Worm (Caenorhabditis elegans) whole organism, mixed stage, embryonic: ENCODE data around the gene fmo-5.
"Not testable (repeated sequence)": the region's sequence is repeated elsewhere in the genome, so short reads cannot be mapped to it uniquely, and the experiment has no call there.

Experiments used
- M03D4.4 ChIP-seq: sonication (generic microtip); optimal IDR thresholded peaks from 2 replicates; lab custom pipeline; 2017; ENCODE audit warnings: mild to moderate bottlenecking, missing genetic modification characterization, missing compliant biosample characterization
- bed-3 ChIP-seq: fragments of 200-800 bp; sonication (Bioruptor generic); optimal IDR thresholded peaks from 3 replicates; lab custom pipeline; 2018; ENCODE audit warnings: mild to moderate bottlenecking, missing genetic modification characterization, moderate library complexity, missing compliant biosample characterization
- ceh-39 ChIP-seq: fragments of 150-350 bp; optimal IDR thresholded peaks from 2 replicates; lab custom pipeline; 2014; ENCODE audit warnings: missing biosample characterization, missing genetic modification characterization
- ceh-43 ChIP-seq: fragments of 200-800 bp; sonication (Bioruptor generic); optimal IDR thresholded peaks from 2 replicates; lab custom pipeline; 2018; ENCODE audit warnings: mild to moderate bottlenecking, missing genetic modification characterization, moderate library complexity, missing compliant biosample characterization
- ceh-83 ChIP-seq: fragments of 200-800 bp; sonication (Bioruptor generic); optimal IDR thresholded peaks from 2 replicates; lab custom pipeline; 2018; ENCODE audit warnings: mild to moderate bottlenecking, missing genetic modification characterization, missing compliant biosample characterization
- ces-1 ChIP-seq: fragments of 150-350 bp; optimal IDR thresholded peaks from 2 replicates; lab custom pipeline; 2014; ENCODE audit warnings: missing biosample characterization, missing genetic modification reagents, missing genetic modification characterization
- cnd-1 ChIP-seq: fragments of 200-800 bp; sonication (Bioruptor generic); optimal IDR thresholded peaks from 2 replicates; lab custom pipeline; 2018; ENCODE audit warnings: mild to moderate bottlenecking, missing genetic modification characterization, missing compliant biosample characterization
- drap-1 ChIP-seq: fragments of 200-800 bp; sonication (Bioruptor generic); optimal IDR thresholded peaks from 3 replicates; lab custom pipeline; 2018; ENCODE audit warnings: mild to moderate bottlenecking, missing genetic modification characterization, missing compliant biosample characterization
- elt-1 ChIP-seq: sonication (generic microtip); optimal IDR thresholded peaks from 2 replicates; lab custom pipeline; 2017; ENCODE audit warnings: missing genetic modification characterization, mild to moderate bottlenecking, missing compliant biosample characterization, antibody characterized with exemption, moderate library complexity, borderline replicate concordance; ENCODE audit not compliant: insufficient read depth
- elt-3 ChIP-seq: fragments of 150-350 bp; optimal IDR thresholded peaks from 2 replicates; lab custom pipeline; 2014; ENCODE audit warnings: missing biosample characterization, missing genetic modification characterization
- flh-1 ChIP-seq: fragments of 200-800 bp; sonication (Bioruptor generic); optimal IDR thresholded peaks from 2 replicates; lab custom pipeline; 2018; ENCODE audit warnings: mild to moderate bottlenecking, missing genetic modification characterization, moderate library complexity, missing compliant biosample characterization
- ham-2 ChIP-seq: fragments of 200-800 bp; sonication (Bioruptor generic); optimal IDR thresholded peaks from 2 replicates; lab custom pipeline; 2018; ENCODE audit warnings: mild to moderate bottlenecking, missing genetic modification characterization, missing compliant biosample characterization
- hlh-1 ChIP-seq: fragments of 150-350 bp; optimal IDR thresholded peaks from 2 replicates; lab custom pipeline; 2014; ENCODE audit warnings: missing biosample characterization, missing genetic modification reagents, missing genetic modification characterization
- lin-13 ChIP-seq: fragments of 150-350 bp; optimal IDR thresholded peaks from 2 replicates; lab custom pipeline; 2014; ENCODE audit warnings: missing biosample characterization, missing genetic modification characterization
- lin-32 ChIP-seq: fragments of 200-800 bp; sonication (Bioruptor generic); optimal IDR thresholded peaks from 2 replicates; lab custom pipeline; 2018; ENCODE audit warnings: mild to moderate bottlenecking, missing genetic modification characterization, missing compliant biosample characterization
- lsy-2 ChIP-seq: fragments of 150-350 bp; optimal IDR thresholded peaks from 2 replicates; lab custom pipeline; 2014; ENCODE audit warnings: missing biosample characterization, missing genetic modification characterization
- mab-5 ChIP-seq: fragments of 150-350 bp; optimal IDR thresholded peaks from 2 replicates; lab custom pipeline; 2014; ENCODE audit warnings: missing biosample characterization, missing genetic modification characterization
- mls-2 ChIP-seq: sonication (generic microtip); optimal IDR thresholded peaks from 2 replicates; lab custom pipeline; 2016; ENCODE audit warnings: mild to moderate bottlenecking, missing genetic modification characterization, moderate library complexity, missing compliant biosample characterization
- nhr-12 ChIP-seq: fragments of 150-350 bp; optimal IDR thresholded peaks from 2 replicates; lab custom pipeline; 2014; ENCODE audit warnings: missing biosample characterization, missing genetic modification characterization
- nhr-2 ChIP-seq: fragments of 150-350 bp; optimal IDR thresholded peaks from 2 replicates; lab custom pipeline; 2014; ENCODE audit warnings: missing biosample characterization, missing genetic modification characterization
- nhr-237 ChIP-seq: fragments of 150-350 bp; optimal IDR thresholded peaks from 2 replicates; lab custom pipeline; 2014; ENCODE audit warnings: missing biosample characterization, missing genetic modification characterization
- nhr-28 ChIP-seq: fragments of 150-350 bp; optimal IDR thresholded peaks from 2 replicates; lab custom pipeline; 2014; ENCODE audit warnings: missing biosample characterization, missing genetic modification characterization
- nhr-76 ChIP-seq: sonication (generic microtip); optimal IDR thresholded peaks from 2 replicates; lab custom pipeline; 2017; ENCODE audit warnings: missing biosample characterization, missing genetic modification characterization
- pha-4 ChIP-seq: fragments of 150-350 bp; optimal IDR thresholded peaks from 2 replicates; lab custom pipeline; 2018; ENCODE audit warnings: missing biosample characterization, missing genetic modification reagents, missing genetic modification characterization
- sem-2 ChIP-seq: fragments of 200-800 bp; sonication (Bioruptor generic); optimal IDR thresholded peaks from 2 replicates; lab custom pipeline; 2018; ENCODE audit warnings: mild to moderate bottlenecking, missing genetic modification characterization, missing compliant biosample characterization
- snpc-4 ChIP-seq: fragments of 150-350 bp; optimal IDR thresholded peaks from 2 replicates; lab custom pipeline; 2014; ENCODE audit warnings: missing biosample characterization, missing genetic modification characterization
- sptf-1 ChIP-seq: sonication (generic microtip); optimal IDR thresholded peaks from 2 replicates; lab custom pipeline; 2017; ENCODE audit warnings: mild to moderate bottlenecking, missing genetic modification characterization, moderate library complexity, missing compliant biosample characterization
- tbx-8 ChIP-seq: fragments of 200-800 bp; sonication (Bioruptor generic); optimal IDR thresholded peaks from 2 replicates; lab custom pipeline; 2018; ENCODE audit warnings: mild to moderate bottlenecking, missing genetic modification characterization, moderate library complexity, missing compliant biosample characterization
- unc-120 ChIP-seq: sonication (generic microtip); optimal IDR thresholded peaks from 2 replicates; lab custom pipeline; 2017; ENCODE audit warnings: missing genetic modification characterization, missing compliant biosample characterization; ENCODE audit not compliant: poor library complexity, severe bottlenecking
- unc-39 ChIP-seq: fragments of 150-350 bp; optimal IDR thresholded peaks from 2 replicates; lab custom pipeline; 2014; ENCODE audit warnings: missing biosample characterization, missing genetic modification characterization
- unc-62 ChIP-seq: fragments of 150-350 bp; optimal IDR thresholded peaks from 2 replicates; lab custom pipeline; 2014; ENCODE audit warnings: missing biosample characterization, missing genetic modification reagents, missing genetic modification characterization
- zip-8 ChIP-seq: fragments of 150-350 bp; optimal IDR thresholded peaks from 2 replicates; lab custom pipeline; 2014; ENCODE audit warnings: missing biosample characterization, missing genetic modification characterization
- ztf-11 ChIP-seq: fragments of 150-350 bp; optimal IDR thresholded peaks from 2 replicates; lab custom pipeline; 2014; ENCODE audit warnings: missing biosample characterization, missing genetic modification characterization

The fmo-5 gene

DNA sequence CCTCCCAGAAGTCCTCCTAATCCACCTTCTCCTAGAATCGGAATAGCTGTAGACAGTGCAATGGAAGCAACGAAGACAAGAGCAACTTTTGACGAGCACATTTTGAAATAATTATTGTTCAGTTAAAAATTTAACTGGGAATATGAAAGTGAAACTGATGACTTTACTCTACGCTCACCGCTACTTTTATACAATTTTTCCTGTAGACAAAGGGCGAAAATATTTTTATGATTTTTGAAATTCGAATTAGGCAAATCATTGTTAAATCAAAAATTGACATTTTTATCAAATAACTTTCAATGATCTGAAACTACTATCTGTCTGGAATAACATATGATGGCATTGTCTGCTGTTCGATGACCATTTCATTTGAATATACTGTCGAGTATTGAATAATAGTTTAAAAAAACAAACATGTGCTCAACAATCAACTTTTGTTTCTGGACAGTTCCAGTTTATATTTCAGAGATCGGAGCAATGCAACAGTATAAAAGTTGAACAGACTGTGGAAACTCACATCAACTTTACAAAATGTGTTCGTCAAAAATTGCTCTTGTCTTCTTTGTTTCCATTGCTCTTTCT is 9.9 kb downstream of the fmo-5 start, which contains the start of the genes srlf-23 and srlf-20:
Gene srlf-23, minus strand, starts transcription at position 101 of the 582 bp plus-strand sequence.
Gene srlf-20, plus strand, starts transcription at position 532 of the 582 bp plus-strand sequence.
- TF ChIP-seq unc-39 (tag; lab: Kevin White, UChicago): no peak
- no peak for TF ChIP-seq zip-8 (tag; lab: Kevin White, UChicago)
- no peak for TF ChIP-seq tbx-8
- no peak for TF ChIP-seq nhr-237 (tag; lab: Kevin White, UChicago)
- no peak for TF ChIP-seq ham-2 (GFP tag; lab: Kevin White, UChicago)
- no peak for TF ChIP-seq elt-1 (tag; lab: Kevin White, UChicago)
- TF ChIP-seq sptf-1 (tag; lab: Kevin White, UChicago): no peak
- TF ChIP-seq nhr-2 (tag; lab: Kevin White, UChicago): no peak
- no peak for TF ChIP-seq ztf-11 (tag; lab: Kevin White, UChicago)
- no peak for TF ChIP-seq ceh-83 (GFP tag; lab: Kevin White, UChicago)
- no peak for TF ChIP-seq elt-3 (tag; lab: Kevin White, UChicago)

DNA sequence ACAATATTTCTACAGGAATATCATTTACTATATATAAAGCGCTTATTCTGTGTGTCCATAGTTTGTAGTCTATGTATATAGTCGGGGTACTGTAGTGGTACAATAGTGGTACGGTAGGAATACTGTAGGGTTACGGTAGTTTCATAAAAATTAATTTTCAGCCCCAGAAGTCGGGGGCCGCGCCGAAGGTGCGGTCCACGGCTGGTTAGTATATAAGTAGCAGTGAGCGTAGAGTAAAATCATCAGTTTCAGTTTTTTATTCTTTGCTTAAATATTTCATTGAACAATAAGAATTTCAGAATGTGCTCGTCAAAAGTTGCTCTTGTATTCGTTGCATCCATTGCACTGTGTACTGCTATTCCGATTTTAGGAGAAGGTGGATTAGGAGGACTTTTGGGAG is 12.6 kb downstream of the fmo-5 start, which contains the start of gene srlf-22:
Gene srlf-22, plus strand, starts transcription at position 301 of the 400 bp plus-strand sequence.
- not testable (repeated sequence) for TF ChIP-seq ceh-43 (GFP tag; lab: Kevin White, UChicago); lin-13 (tag; lab: Kevin White, UChicago); unc-120 (tag; lab: Kevin White, UChicago)

DNA sequence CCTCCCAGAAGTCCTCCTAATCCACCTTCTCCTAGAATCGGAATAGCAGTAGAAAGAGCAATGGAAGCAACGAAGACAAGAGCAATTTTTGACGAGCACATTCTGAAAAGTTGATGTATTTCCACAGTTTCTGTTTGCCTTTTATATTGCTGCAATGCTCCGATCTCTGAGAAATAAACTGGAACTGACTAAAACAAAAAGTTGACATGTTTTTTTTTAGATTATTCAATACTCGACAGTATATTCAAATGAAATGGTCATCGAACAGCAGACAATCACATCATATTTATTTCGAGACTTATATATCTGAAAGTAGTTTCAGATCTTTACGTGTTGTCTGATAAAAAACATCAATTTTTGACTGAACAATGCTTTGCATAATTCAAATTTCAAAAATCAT is 13.0 kb downstream of the fmo-5 start, which contains the start of gene srlf-21:
Gene srlf-21, minus strand, starts transcription at position 101 of the 400 bp plus-strand sequence.
- TF ChIP-seq hlh-1 (tag; lab: Kevin White, UChicago): no peak
- no peak for TF ChIP-seq flh-1 (GFP tag; lab: Kevin White, UChicago)
- TF ChIP-seq drap-1 (GFP tag; lab: Kevin White, UChicago): no peak
- no peak for TF ChIP-seq unc-62 (GFP tag; lab: Kevin White, UChicago)
- TF ChIP-seq elt-1 (tag; lab: Kevin White, UChicago): no peak
- no peak for TF ChIP-seq pha-4 (tag; lab: Kevin White, UChicago)
- no peak for TF ChIP-seq mls-2 (tag; lab: Kevin White, UChicago)
- no peak for TF ChIP-seq ceh-39 (tag; lab: Kevin White, UChicago)
- no peak for TF ChIP-seq ces-1
- no peak for TF ChIP-seq cnd-1 (tag; lab: Kevin White, UChicago)
- TF ChIP-seq lin-32: no peak
- no peak for TF ChIP-seq snpc-4 (tag; lab: Kevin White, UChicago)

DNA sequence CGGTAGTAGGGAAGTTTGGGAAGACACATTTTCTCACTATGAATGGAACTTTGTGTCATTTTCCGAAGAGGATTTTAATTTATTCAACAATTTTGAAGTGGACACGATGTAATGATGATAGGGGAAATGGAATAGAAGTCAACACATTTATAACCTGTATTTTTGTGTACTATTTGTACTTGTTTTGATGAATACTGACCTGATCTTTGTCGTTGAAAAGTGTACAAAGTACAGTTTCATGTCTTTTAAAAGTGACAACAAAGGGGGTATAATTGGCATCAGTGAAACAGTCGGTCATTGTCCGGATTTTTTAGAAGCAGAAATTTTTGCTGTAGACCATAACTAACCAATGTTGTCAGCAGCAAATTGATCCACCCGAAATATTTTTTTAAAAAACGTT is 14.2 kb downstream of the fmo-5 start, which contains the start of gene T02B11.6:
Gene T02B11.6, minus strand, starts transcription at position 101 of the 400 bp plus-strand sequence.
- TF ChIP-seq pha-4 (tag; lab: Kevin White, UChicago) (no peak), elt-1 (tag; lab: Kevin White, UChicago) (no peak), nhr-2 (tag; lab: Kevin White, UChicago) (no peak), unc-62 (GFP tag; lab: Kevin White, UChicago) (no peak), nhr-237 (tag; lab: Kevin White, UChicago) (no peak), ceh-39 (tag; lab: Kevin White, UChicago) (no peak), ceh-83 (GFP tag; lab: Kevin White, UChicago) (no peak), ceh-43 (GFP tag; lab: Kevin White, UChicago) (no peak), flh-1 (GFP tag; lab: Kevin White, UChicago) (no peak), nhr-76 (tag; lab: Kevin White, UChicago) (no peak), unc-39 (tag; lab: Kevin White, UChicago) (no peak)
- TF ChIP-seq, all 35 proteins: peak for 0

DNA sequence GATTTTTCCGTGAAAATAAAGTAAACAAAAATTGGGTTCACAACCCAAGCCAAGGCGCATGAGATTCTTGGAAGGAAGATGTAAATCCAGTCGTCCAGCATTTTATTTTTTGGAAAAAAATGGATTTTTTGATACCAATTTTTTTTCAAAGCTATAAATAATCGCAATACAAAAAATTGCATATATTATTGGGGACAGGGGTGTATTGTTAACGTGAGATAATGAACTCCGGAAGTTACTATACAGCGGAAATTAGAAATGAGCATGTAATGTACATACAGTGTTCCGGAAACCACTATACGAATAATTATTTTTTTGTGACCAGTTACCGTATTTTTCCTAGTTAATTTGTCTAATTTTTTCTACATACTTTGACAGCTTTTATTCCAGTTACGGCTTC is 19.1 kb downstream of the fmo-5 start, which contains the start of gene srj-38:
Gene srj-38, minus strand, starts transcription at position 101 of the 400 bp plus-strand sequence.
- no peak for TF ChIP-seq nhr-76 (tag; lab: Kevin White, UChicago)
- TF ChIP-seq lin-32: no peak
- no peak for TF ChIP-seq nhr-2 (tag; lab: Kevin White, UChicago)
- no peak for TF ChIP-seq hlh-1 (tag; lab: Kevin White, UChicago)
- TF ChIP-seq bed-3 (GFP tag; lab: Kevin White, UChicago): no peak
- no peak for TF ChIP-seq ceh-43 (GFP tag; lab: Kevin White, UChicago)
- TF ChIP-seq unc-62 (GFP tag; lab: Kevin White, UChicago): no peak
- no peak for TF ChIP-seq lin-13 (tag; lab: Kevin White, UChicago)
- no peak for TF ChIP-seq M03D4.4
- TF ChIP-seq ceh-83 (GFP tag; lab: Kevin White, UChicago): no peak
- TF ChIP-seq sem-2 (GFP tag; lab: Kevin White, UChicago): no peak
- no peak for TF ChIP-seq nhr-12 (tag; lab: Kevin White, UChicago)
- no peak for TF ChIP-seq lsy-2
- TF ChIP-seq unc-120 (tag; lab: Kevin White, UChicago): no peak
- TF ChIP-seq ham-2 (GFP tag; lab: Kevin White, UChicago): no peak
- no peak for TF ChIP-seq elt-3 (tag; lab: Kevin White, UChicago)
- TF ChIP-seq mab-5 (tag; lab: Kevin White, UChicago): no peak
- TF ChIP-seq nhr-28: no peak
- TF ChIP-seq pha-4 (tag; lab: Kevin White, UChicago): no peak
- TF ChIP-seq, all 35 proteins: peak for 0
